Worm (Caenorhabditis elegans) whole organism, mixed stage, embryonic: ENCODE results near the gene skr-20.

Source experiments
- M03D4.4 ChIP-seq: sonication (generic microtip); optimal IDR thresholded peaks from 2 replicates; lab custom pipeline; 2017; ENCODE audit warnings: mild to moderate bottlenecking, missing genetic modification characterization, missing compliant biosample characterization
- bed-3 ChIP-seq: fragments of 200-800 bp; sonication (Bioruptor generic); optimal IDR thresholded peaks from 3 replicates; lab custom pipeline; 2018; ENCODE audit warnings: mild to moderate bottlenecking, missing genetic modification characterization, moderate library complexity, missing compliant biosample characterization
- blmp-1 ChIP-seq: fragments of 150-350 bp; optimal IDR thresholded peaks from 2 replicates; lab custom pipeline; 2014; ENCODE audit warnings: missing biosample characterization, missing genetic modification characterization
- ceh-39 ChIP-seq: fragments of 150-350 bp; optimal IDR thresholded peaks from 2 replicates; lab custom pipeline; 2014; ENCODE audit warnings: missing biosample characterization, missing genetic modification characterization
- ceh-43 ChIP-seq: fragments of 200-800 bp; sonication (Bioruptor generic); optimal IDR thresholded peaks from 2 replicates; lab custom pipeline; 2018; ENCODE audit warnings: mild to moderate bottlenecking, missing genetic modification characterization, moderate library complexity, missing compliant biosample characterization
- ceh-83 ChIP-seq: fragments of 200-800 bp; sonication (Bioruptor generic); optimal IDR thresholded peaks from 2 replicates; lab custom pipeline; 2018; ENCODE audit warnings: mild to moderate bottlenecking, missing genetic modification characterization, missing compliant biosample characterization
- ces-1 ChIP-seq: fragments of 150-350 bp; optimal IDR thresholded peaks from 2 replicates; lab custom pipeline; 2014; ENCODE audit warnings: missing biosample characterization, missing genetic modification reagents, missing genetic modification characterization
- cnd-1 ChIP-seq: fragments of 200-800 bp; sonication (Bioruptor generic); optimal IDR thresholded peaks from 2 replicates; lab custom pipeline; 2018; ENCODE audit warnings: mild to moderate bottlenecking, missing genetic modification characterization, missing compliant biosample characterization
- drap-1 ChIP-seq: fragments of 200-800 bp; sonication (Bioruptor generic); optimal IDR thresholded peaks from 3 replicates; lab custom pipeline; 2018; ENCODE audit warnings: mild to moderate bottlenecking, missing genetic modification characterization, missing compliant biosample characterization
- elt-1 ChIP-seq: sonication (generic microtip); optimal IDR thresholded peaks from 2 replicates; lab custom pipeline; 2017; ENCODE audit warnings: missing genetic modification characterization, mild to moderate bottlenecking, missing compliant biosample characterization, antibody characterized with exemption, moderate library complexity, borderline replicate concordance; ENCODE audit not compliant: insufficient read depth
- elt-3 ChIP-seq: fragments of 150-350 bp; optimal IDR thresholded peaks from 2 replicates; lab custom pipeline; 2014; ENCODE audit warnings: missing biosample characterization, missing genetic modification characterization
- flh-1 ChIP-seq: fragments of 200-800 bp; sonication (Bioruptor generic); optimal IDR thresholded peaks from 2 replicates; lab custom pipeline; 2018; ENCODE audit warnings: mild to moderate bottlenecking, missing genetic modification characterization, moderate library complexity, missing compliant biosample characterization
- ham-2 ChIP-seq: fragments of 200-800 bp; sonication (Bioruptor generic); optimal IDR thresholded peaks from 2 replicates; lab custom pipeline; 2018; ENCODE audit warnings: mild to moderate bottlenecking, missing genetic modification characterization, missing compliant biosample characterization
- hlh-1 ChIP-seq: fragments of 150-350 bp; optimal IDR thresholded peaks from 2 replicates; lab custom pipeline; 2014; ENCODE audit warnings: missing biosample characterization, missing genetic modification reagents, missing genetic modification characterization
- lin-13 ChIP-seq: fragments of 150-350 bp; optimal IDR thresholded peaks from 2 replicates; lab custom pipeline; 2014; ENCODE audit warnings: missing biosample characterization, missing genetic modification characterization
- lin-32 ChIP-seq: fragments of 200-800 bp; sonication (Bioruptor generic); optimal IDR thresholded peaks from 2 replicates; lab custom pipeline; 2018; ENCODE audit warnings: mild to moderate bottlenecking, missing genetic modification characterization, missing compliant biosample characterization
- lsy-2 ChIP-seq: fragments of 150-350 bp; optimal IDR thresholded peaks from 2 replicates; lab custom pipeline; 2014; ENCODE audit warnings: missing biosample characterization, missing genetic modification characterization
- mab-5 ChIP-seq: fragments of 150-350 bp; optimal IDR thresholded peaks from 2 replicates; lab custom pipeline; 2014; ENCODE audit warnings: missing biosample characterization, missing genetic modification characterization
- mep-1 ChIP-seq: fragments of 150-350 bp; optimal IDR thresholded peaks from 2 replicates; lab custom pipeline; 2017; ENCODE audit warnings: missing biosample characterization, missing genetic modification reagents, missing genetic modification characterization, inconsistent platforms
- mls-2 ChIP-seq: sonication (generic microtip); optimal IDR thresholded peaks from 2 replicates; lab custom pipeline; 2016; ENCODE audit warnings: mild to moderate bottlenecking, missing genetic modification characterization, moderate library complexity, missing compliant biosample characterization
- nhr-12 ChIP-seq: fragments of 150-350 bp; optimal IDR thresholded peaks from 2 replicates; lab custom pipeline; 2014; ENCODE audit warnings: missing biosample characterization, missing genetic modification characterization
- nhr-2 ChIP-seq: fragments of 150-350 bp; optimal IDR thresholded peaks from 2 replicates; lab custom pipeline; 2014; ENCODE audit warnings: missing biosample characterization, missing genetic modification characterization
- nhr-237 ChIP-seq: fragments of 150-350 bp; optimal IDR thresholded peaks from 2 replicates; lab custom pipeline; 2014; ENCODE audit warnings: missing biosample characterization, missing genetic modification characterization
- nhr-28 ChIP-seq: fragments of 150-350 bp; optimal IDR thresholded peaks from 2 replicates; lab custom pipeline; 2014; ENCODE audit warnings: missing biosample characterization, missing genetic modification characterization
- nhr-76 ChIP-seq: sonication (generic microtip); optimal IDR thresholded peaks from 2 replicates; lab custom pipeline; 2017; ENCODE audit warnings: missing biosample characterization, missing genetic modification characterization
- pha-4 ChIP-seq: fragments of 150-350 bp; optimal IDR thresholded peaks from 2 replicates; lab custom pipeline; 2018; ENCODE audit warnings: missing biosample characterization, missing genetic modification reagents, missing genetic modification characterization
- sem-2 ChIP-seq: fragments of 200-800 bp; sonication (Bioruptor generic); optimal IDR thresholded peaks from 2 replicates; lab custom pipeline; 2018; ENCODE audit warnings: mild to moderate bottlenecking, missing genetic modification characterization, missing compliant biosample characterization
- snpc-4 ChIP-seq: fragments of 150-350 bp; optimal IDR thresholded peaks from 2 replicates; lab custom pipeline; 2014; ENCODE audit warnings: missing biosample characterization, missing genetic modification characterization
- sptf-1 ChIP-seq: sonication (generic microtip); optimal IDR thresholded peaks from 2 replicates; lab custom pipeline; 2017; ENCODE audit warnings: mild to moderate bottlenecking, missing genetic modification characterization, moderate library complexity, missing compliant biosample characterization
- tbx-8 ChIP-seq: fragments of 200-800 bp; sonication (Bioruptor generic); optimal IDR thresholded peaks from 2 replicates; lab custom pipeline; 2018; ENCODE audit warnings: mild to moderate bottlenecking, missing genetic modification characterization, moderate library complexity, missing compliant biosample characterization
- unc-120 ChIP-seq: sonication (generic microtip); optimal IDR thresholded peaks from 2 replicates; lab custom pipeline; 2017; ENCODE audit warnings: missing genetic modification characterization, missing compliant biosample characterization; ENCODE audit not compliant: poor library complexity, severe bottlenecking
- unc-39 ChIP-seq: fragments of 150-350 bp; optimal IDR thresholded peaks from 2 replicates; lab custom pipeline; 2014; ENCODE audit warnings: missing biosample characterization, missing genetic modification characterization
- unc-62 ChIP-seq: fragments of 150-350 bp; optimal IDR thresholded peaks from 2 replicates; lab custom pipeline; 2014; ENCODE audit warnings: missing biosample characterization, missing genetic modification reagents, missing genetic modification characterization
- zip-8 ChIP-seq: fragments of 150-350 bp; optimal IDR thresholded peaks from 2 replicates; lab custom pipeline; 2014; ENCODE audit warnings: missing biosample characterization, missing genetic modification characterization
- ztf-11 ChIP-seq: fragments of 150-350 bp; optimal IDR thresholded peaks from 2 replicates; lab custom pipeline; 2014; ENCODE audit warnings: missing biosample characterization, missing genetic modification characterization

Gene skr-20

DNA sequence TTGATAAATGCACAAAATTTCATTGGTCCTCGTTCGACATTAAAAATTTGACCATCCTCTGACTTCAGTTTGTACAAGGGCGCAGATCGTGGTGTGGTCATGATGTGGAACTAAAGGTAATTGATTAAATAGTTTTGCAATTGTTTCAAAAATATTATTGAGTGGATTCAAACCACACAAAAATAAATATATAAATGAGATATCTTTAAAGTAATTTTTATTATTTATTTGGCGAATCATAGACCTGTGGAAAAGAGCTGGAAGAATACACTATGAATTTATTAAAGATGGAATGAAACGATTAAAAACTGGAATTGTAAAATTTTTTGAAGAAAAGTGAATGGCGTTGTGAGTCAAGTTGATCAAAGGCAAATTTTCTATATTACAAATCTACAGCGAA is at the start of gene skr-20:
TSS of gene skr-20 (minus strand) at position 101 of the 400 bp plus-strand sequence.
- no peak for TF ChIP-seq mep-1
- no peak for TF ChIP-seq nhr-2

DNA sequence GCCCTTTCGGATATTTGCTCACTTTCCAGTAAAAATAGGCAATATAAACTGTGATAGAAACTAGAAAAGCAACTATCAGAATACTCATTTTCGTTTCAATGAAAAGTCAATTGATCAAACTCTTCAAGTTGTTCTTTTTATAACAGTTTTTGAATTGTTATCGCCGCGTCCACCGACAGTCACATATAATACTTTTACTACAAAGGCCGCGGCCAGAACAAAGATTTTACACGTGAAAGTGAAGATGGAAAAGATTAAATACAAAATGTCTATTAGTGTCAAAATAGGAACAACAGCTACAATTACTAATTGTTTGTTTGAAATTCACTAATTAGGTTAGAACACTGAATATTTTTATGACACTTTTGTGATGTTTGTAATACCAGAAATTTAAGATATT is 46.2 kb upstream of the skr-20 start, which contains the start of gene cyp-14A2:
TSS of gene cyp-14A2 (minus strand) at position 101 of the 400 bp plus-strand sequence.
- no peak for TF ChIP-seq mep-1
- no peak for TF ChIP-seq M03D4.4 (tag; lab: Kevin White, UChicago)
- TF ChIP-seq, all 35 proteins: peak for 0

DNA sequence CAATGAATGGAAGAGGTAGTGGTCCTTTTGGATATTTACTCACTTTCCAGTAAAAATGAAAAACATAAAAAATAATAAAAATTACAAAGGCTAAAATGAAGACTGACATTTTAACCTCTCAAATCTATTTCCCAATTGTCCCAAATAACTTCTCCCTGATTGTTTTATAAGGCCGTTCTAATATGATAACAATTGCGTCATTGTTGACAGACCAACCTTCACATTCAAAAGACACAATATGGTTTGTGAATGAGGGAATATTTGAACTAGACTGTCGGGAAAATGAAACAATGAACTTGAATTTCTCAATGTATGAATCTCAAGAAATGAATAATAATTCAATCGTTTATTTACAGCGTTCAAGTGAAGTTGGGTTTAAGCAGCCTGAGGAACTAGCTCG is 43.9 kb upstream of the skr-20 start, which contains the start of gene cyp-14A1:
TSS of gene cyp-14A1 (minus strand) at position 126 of the 400 bp plus-strand sequence.
- TF ChIP-seq ztf-11 (tag; lab: Kevin White, UChicago) (no peak), M03D4.4 (tag; lab: Kevin White, UChicago) (no peak), ceh-39 (no peak), nhr-76 (tag; lab: Kevin White, UChicago) (no peak)

DNA sequence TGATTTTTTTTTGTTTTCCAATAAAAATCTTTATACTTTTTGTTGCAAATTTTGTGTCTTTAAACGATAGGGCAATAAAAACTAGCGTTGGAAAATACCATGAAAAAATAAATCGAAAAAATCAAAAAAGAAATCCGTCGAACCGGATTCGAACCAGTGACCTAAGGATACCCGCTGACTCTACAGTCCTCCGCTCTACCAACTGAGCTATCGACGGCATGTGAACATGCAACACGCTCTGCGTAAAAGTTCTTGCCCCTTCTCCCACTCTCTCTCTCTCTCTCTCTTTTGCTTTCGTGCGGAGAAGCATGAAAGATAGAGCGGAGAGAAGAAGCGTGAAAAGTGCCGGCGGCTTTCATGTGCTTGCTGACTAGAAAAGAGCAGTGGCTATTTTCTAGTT is 41.2 kb upstream of the skr-20 start:
- TF ChIP-seq nhr-12 (tag; lab: Kevin White, UChicago), result no peak
- TF ChIP-seq ztf-11 (tag; lab: Kevin White, UChicago), result no peak
- peak; percentile 22 for TF ChIP-seq lsy-2 (tag; lab: Kevin White, UChicago)
- TF ChIP-seq nhr-76 (tag; lab: Kevin White, UChicago), result no peak
- TF ChIP-seq snpc-4, result no peak
- no peak for TF ChIP-seq elt-1 (tag; lab: Kevin White, UChicago)
- TF ChIP-seq sptf-1, result no peak
- TF ChIP-seq M03D4.4 (tag; lab: Kevin White, UChicago), result no peak
- TF ChIP-seq tbx-8 (GFP tag; lab: Kevin White, UChicago), result no peak
- peak; percentile 42 for TF ChIP-seq mep-1
- peak; percentile 86 for TF ChIP-seq drap-1 (GFP tag; lab: Kevin White, UChicago)
- TF ChIP-seq cnd-1 (tag; lab: Kevin White, UChicago), result peak; percentile 66
- TF ChIP-seq ceh-83 (GFP tag; lab: Kevin White, UChicago), result peak; percentile 73
- TF ChIP-seq mls-2 (tag; lab: Kevin White, UChicago), result peak; percentile 89
- no peak for TF ChIP-seq nhr-2
- TF ChIP-seq nhr-237, result peak; percentile 43
- TF ChIP-seq lin-13 (tag; lab: Kevin White, UChicago), result no peak
- no peak for TF ChIP-seq hlh-1
- no peak for TF ChIP-seq elt-3 (tag; lab: Kevin White, UChicago)
- peak; percentile 64 for TF ChIP-seq bed-3 (GFP tag; lab: Kevin White, UChicago)
- peak; percentile 72 for TF ChIP-seq ham-2 (GFP tag; lab: Kevin White, UChicago)
- no peak for TF ChIP-seq zip-8
- TF ChIP-seq unc-120, result peak; percentile 66
- TF ChIP-seq ceh-43, result peak; percentile 66
- peak; percentile 16 for TF ChIP-seq flh-1
- TF ChIP-seq mab-5 (tag; lab: Kevin White, UChicago), result no peak
- TF ChIP-seq lin-32, result peak; percentile 80
- TF ChIP-seq sem-2 (GFP tag; lab: Kevin White, UChicago), result peak; percentile 56
- TF ChIP-seq unc-62 (GFP tag; lab: Kevin White, UChicago), result no peak
- no peak for TF ChIP-seq nhr-28 (tag; lab: Kevin White, UChicago)
- TF ChIP-seq ces-1 (GFP tag; lab: Kevin White, UChicago), result no peak
- no peak for TF ChIP-seq pha-4 (tag; lab: Kevin White, UChicago)
- TF ChIP-seq unc-39 (tag; lab: Kevin White, UChicago), result no peak
- no peak for TF ChIP-seq blmp-1 (tag; lab: Kevin White, UChicago)
- no peak for TF ChIP-seq ceh-39

DNA sequence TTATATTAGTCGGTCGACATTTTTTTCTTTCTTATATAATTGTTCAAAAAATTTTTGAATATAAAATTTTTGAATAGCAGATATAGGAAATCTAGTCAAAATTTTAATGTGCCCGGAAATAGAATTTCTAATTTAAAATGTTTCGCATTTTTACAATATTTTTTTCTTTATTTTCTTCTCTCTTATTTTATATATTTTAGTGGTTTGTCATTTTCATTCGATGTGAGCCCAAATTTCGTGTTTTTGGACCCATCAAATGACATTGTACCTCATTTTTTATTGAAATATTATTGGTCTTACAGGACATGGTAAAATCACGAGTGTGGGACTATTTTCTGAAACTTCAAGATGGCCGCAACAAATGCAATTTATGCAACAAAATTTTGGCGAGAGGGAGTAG is 38.9 kb upstream of the skr-20 start, which contains the start of gene K09A11.1:
TSS of gene K09A11.1 (plus strand) at position 301 of the 400 bp plus-strand sequence.
- TF ChIP-seq nhr-2, result no peak
- TF ChIP-seq cnd-1 (tag; lab: Kevin White, UChicago), result no peak
- no peak for TF ChIP-seq sem-2 (GFP tag; lab: Kevin White, UChicago)
- TF ChIP-seq nhr-237, result no peak
- TF ChIP-seq sptf-1, result no peak
- TF ChIP-seq lsy-2 (tag; lab: Kevin White, UChicago), result no peak
- TF ChIP-seq bed-3 (GFP tag; lab: Kevin White, UChicago), result no peak
- no peak for TF ChIP-seq ces-1 (GFP tag; lab: Kevin White, UChicago)
- TF ChIP-seq mep-1, result no peak
- no peak for TF ChIP-seq elt-1 (tag; lab: Kevin White, UChicago)
